Worm (Caenorhabditis elegans) whole organism, L4/young adult: ENCODE measurements around the gene ced-7.
A peak's percentile ranks its signal among the peaks of the same experiment; 100 is the strongest.

Experiments
- W03F9.2 ChIP-seq: fragments of 150-350 bp; optimal IDR thresholded peaks from 2 replicates; lab custom pipeline; 2014; ENCODE audit warnings: missing biosample characterization, missing genetic modification characterization
- dao-5 ChIP-seq: sonication (generic microtip); optimal IDR thresholded peaks from 2 replicates; lab custom pipeline; 2016; ENCODE audit warnings: missing genotype, missing genetic modification characterization, moderate library complexity, missing compliant biosample characterization
- him-1 ChIP-seq: sonication (generic microtip); optimal IDR thresholded peaks from 2 replicates; lab custom pipeline; 2016; ENCODE audit warnings: missing genotype, missing genetic modification reagents, missing genetic modification characterization, missing compliant biosample characterization

DNA sequence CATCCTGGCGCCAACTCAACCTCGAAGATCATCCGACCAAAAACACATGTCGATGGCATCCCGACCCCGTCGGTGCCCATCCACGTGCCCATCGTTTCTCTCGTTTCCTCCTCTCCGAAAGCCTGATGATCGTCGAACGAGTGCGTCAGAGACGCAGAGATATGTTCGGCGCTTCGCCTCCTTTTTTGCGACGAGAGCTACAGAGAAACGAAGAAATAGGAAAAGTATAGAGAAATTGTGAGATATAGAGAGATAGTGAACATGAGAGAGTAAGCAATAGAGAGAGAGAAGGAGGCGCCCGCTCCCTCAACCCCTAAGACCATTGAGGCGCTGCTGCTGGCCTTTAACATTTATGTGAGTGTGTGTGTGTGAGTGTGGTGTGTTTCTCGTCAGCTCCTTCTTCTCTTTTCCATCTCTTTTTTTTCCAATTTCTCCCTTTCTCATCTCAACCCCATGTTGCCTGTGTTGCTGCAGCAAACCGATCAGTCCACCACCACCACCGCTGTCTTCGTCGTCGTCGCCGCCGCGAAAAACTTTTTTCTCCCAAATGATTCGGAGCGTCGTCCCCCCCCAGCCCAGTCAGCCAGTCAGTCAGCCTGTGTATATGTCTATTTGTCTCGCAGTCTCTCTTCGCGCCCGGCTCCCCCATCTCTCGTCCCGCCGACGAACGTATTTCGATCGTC, 39.3 kb upstream of the ced-7 start, which contains the start of gene hlh-11:
- TF ChIP-seq him-1 (tag; lab: Kevin White, UChicago) (peak; percentile 89), dao-5 (tag; lab: Kevin White, UChicago) (peak; percentile 37), W03F9.2 (peak; percentile 86)
